Fruit fly (Drosophila melanogaster): ENCODE results near the gene CG11951.

dm6 chr3R:29266607-29267006, 28.1 kb upstream of the CG11951 start:
- TF ChIP-seq CG7368 (GFP tag; optimal IDR thresholded peaks at IDR 0.05), result no peak
- no peak for TF ChIP-seq cyc (GFP tag; optimal IDR thresholded peaks at IDR 0.05)
